Fruit fly (Drosophila melanogaster) whole organism, embryonic: ENCODE measurements around the gene RpS15Aa.

Experiments
- CG10147 ChIP-seq: fragments of 200-800 bp; sonication (Bioruptor generic); optimal IDR thresholded peaks from 2 replicates; lab custom pipeline; 2019; ENCODE audit warnings: missing biosample characterization, mild to moderate bottlenecking, missing genetic modification characterization, moderate library complexity
- CG10209 ChIP-seq: fragments of 200-800 bp; sonication (Bioruptor generic); optimal IDR thresholded peaks from 3 replicates; lab custom pipeline; 2017; ENCODE audit warnings: missing biosample characterization, mild to moderate bottlenecking, missing genetic modification characterization, missing genetic modification reagents
- CG11247 ChIP-seq: fragments of 200-800 bp; sonication (Bioruptor generic); IDR thresholded peaks from 2 replicates; pipeline ENCODE4 v1.3.6; 2022; ENCODE audit warnings: missing biosample characterization, missing genetic modification characterization
- CG12155 ChIP-seq: fragments of 200-800 bp; sonication (Bioruptor generic); optimal IDR thresholded peaks from 3 replicates; lab custom pipeline; 2016; ENCODE audit warnings: missing biosample characterization, missing genetic modification characterization
- CG12391 ChIP-seq: fragments of 200-800 bp; sonication (Bioruptor generic); optimal IDR thresholded peaks from 3 replicates; lab custom pipeline; 2018; ENCODE audit warnings: missing biosample characterization, mild to moderate bottlenecking, missing genetic modification characterization, moderate library complexity
- CG13287 ChIP-seq: fragments of 200-800 bp; sonication (Bioruptor generic); IDR thresholded peaks from 2 replicates; pipeline ENCODE4 v1.3.6; 2022; ENCODE audit warnings: missing biosample characterization, missing genetic modification characterization; ENCODE audit not compliant: partially characterized antibody
- CG16779 ChIP-seq: fragments of 200-800 bp; sonication (Bioruptor generic); IDR thresholded peaks from 2 replicates; pipeline ENCODE4 v1.3.6; 2022; ENCODE audit warnings: missing biosample characterization, missing genetic modification characterization
- CG33213 ChIP-seq: fragments of 200-800 bp; sonication (Bioruptor generic); optimal IDR thresholded peaks from 3 replicates; lab custom pipeline; 2016; ENCODE audit warnings: missing biosample characterization, missing genetic modification characterization
- CG6813 ChIP-seq: fragments of 200-800 bp; sonication (Bioruptor generic); optimal IDR thresholded peaks from 2 replicates; lab custom pipeline; 2017; ENCODE audit warnings: missing biosample characterization, missing genetic modification characterization, mild to moderate bottlenecking, moderate library complexity, missing genetic modification reagents
- CG6854 ChIP-seq: fragments of 200-800 bp; sonication (Bioruptor generic); optimal IDR thresholded peaks from 3 replicates; lab custom pipeline; 2017; ENCODE audit warnings: missing biosample characterization, mild to moderate bottlenecking, missing genetic modification characterization
- CG7928 ChIP-seq: fragments of 200-800 bp; sonication (Bioruptor generic); optimal IDR thresholded peaks from 2 replicates; lab custom pipeline; 2017; ENCODE audit warnings: missing biosample characterization, mild to moderate bottlenecking, missing genetic modification characterization
- CG8290 ChIP-seq, 3 experiments: fragments of 200-800 bp; sonication (Bioruptor generic); optimal IDR thresholded peaks; 2 replicates each; lab custom pipeline; 2016 to 2019; ENCODE audit warnings: missing biosample characterization in 3 of 3, missing genetic modification characterization in 3 of 3, mild to moderate bottlenecking in 2 of 3, moderate library complexity in 1 of 3
- CG9817 ChIP-seq: fragments of 200-800 bp; sonication (Bioruptor generic); optimal IDR thresholded peaks from 2 replicates; lab custom pipeline; 2018; ENCODE audit warnings: missing biosample characterization, mild to moderate bottlenecking, missing genetic modification characterization, moderate library complexity
- Chrac-16 ChIP-seq: fragments of 200-800 bp; sonication (Bioruptor generic); optimal IDR thresholded peaks from 3 replicates; lab custom pipeline; 2016; ENCODE audit warnings: missing biosample characterization, missing genetic modification characterization
- Dad ChIP-seq: fragments of 200-800 bp; sonication (Bioruptor generic); optimal IDR thresholded peaks from 3 replicates; lab custom pipeline; 2016; ENCODE audit warnings: missing biosample characterization, missing genetic modification characterization
- Dbx ChIP-seq: fragments of 200-800 bp; sonication (Bioruptor generic); IDR thresholded peaks from 3 replicates; pipeline ENCODE4 v1.3.6; 2022; ENCODE audit warnings: missing biosample characterization, missing genetic modification characterization
- Dek ChIP-seq: fragments of 200-800 bp; sonication (Bioruptor generic); optimal IDR thresholded peaks from 3 replicates; lab custom pipeline; 2019; ENCODE audit warnings: missing biosample characterization, mild to moderate bottlenecking, missing genetic modification characterization, moderate library complexity
- Drgx ChIP-seq: fragments of 200-800 bp; sonication (Bioruptor generic); IDR thresholded peaks from 2 replicates; pipeline ENCODE4 v1.3.6; 2022; ENCODE audit warnings: missing biosample characterization, missing genetic modification characterization
- E2f2 ChIP-seq: fragments of 200-800 bp; sonication (Bioruptor generic); IDR thresholded peaks from 2 replicates; pipeline ENCODE4 v1.3.6; 2022; ENCODE audit warnings: missing biosample characterization, missing genetic modification characterization
- Elba2 ChIP-seq: fragments of 200-800 bp; sonication (Bioruptor generic); optimal IDR thresholded peaks from 3 replicates; lab custom pipeline; 2016; ENCODE audit warnings: missing biosample characterization, missing genetic modification characterization
- Ets65A ChIP-seq: fragments of 200-800 bp; sonication (Bioruptor generic); peaks from one replicate; lab custom pipeline; 2016; ENCODE audit warnings: missing biosample characterization, missing genetic modification characterization
- Ets97D ChIP-seq: fragments of 200-800 bp; sonication (Bioruptor generic); optimal IDR thresholded peaks from 3 replicates; lab custom pipeline; 2016; ENCODE audit warnings: missing biosample characterization, missing genetic modification characterization
- Lhr ChIP-seq: fragments of 200-800 bp; sonication (Bioruptor generic); optimal IDR thresholded peaks from 3 replicates; lab custom pipeline; 2017; ENCODE audit warnings: mild to moderate bottlenecking, missing biosample characterization, missing genetic modification reagents, missing genetic modification characterization
- Max ChIP-seq: fragments of 200-800 bp; sonication (Bioruptor generic); optimal IDR thresholded peaks from 2 replicates; lab custom pipeline; 2016; ENCODE audit warnings: missing biosample characterization, mild to moderate bottlenecking, missing genetic modification characterization
- Myb ChIP-seq: fragments of 200-800 bp; sonication (Bioruptor generic); optimal IDR thresholded peaks from 2 replicates; lab custom pipeline; 2016; ENCODE audit warnings: missing biosample characterization, missing genetic modification characterization
- Nf-YA ChIP-seq: fragments of 200-800 bp; sonication (Bioruptor generic); IDR thresholded peaks from 2 replicates; pipeline ENCODE4 v1.3.6; 2022; ENCODE audit warnings: missing biosample characterization, missing genetic modification characterization
- Rfx ChIP-seq: fragments of 200-800 bp; sonication (Bioruptor generic); IDR thresholded peaks from 2 replicates; pipeline ENCODE4 v1.3.6; 2022; ENCODE audit warnings: missing biosample characterization, missing genetic modification characterization
- Side ChIP-seq: fragments of 200-800 bp; sonication (Bioruptor generic); optimal IDR thresholded peaks from 2 replicates; lab custom pipeline; 2016; ENCODE audit warnings: missing biosample characterization, missing genetic modification characterization
- Sry-δ ChIP-seq: fragments of 200-800 bp; sonication (Bioruptor generic); optimal IDR thresholded peaks from 2 replicates; lab custom pipeline; 2016; ENCODE audit warnings: missing biosample characterization, missing genetic modification characterization
- Xrp1 ChIP-seq: fragments of 200-800 bp; sonication (Bioruptor generic); IDR thresholded peaks from 2 replicates; pipeline ENCODE4 v1.3.6; 2022; ENCODE audit warnings: missing biosample characterization, missing genetic modification characterization
- YL-1 ChIP-seq: fragments of 200-800 bp; sonication (Bioruptor generic); optimal IDR thresholded peaks from 3 replicates; lab custom pipeline; 2017; ENCODE audit warnings: missing biosample characterization, mild to moderate bottlenecking, missing genetic modification characterization
- ab ChIP-seq: fragments of 200-800 bp; sonication (Bioruptor generic); optimal IDR thresholded peaks from 2 replicates; lab custom pipeline; 2016; ENCODE audit warnings: missing biosample characterization, missing genetic modification characterization
- ac ChIP-seq: fragments of 200-800 bp; sonication (Bioruptor generic); optimal IDR thresholded peaks from 3 replicates; lab custom pipeline; 2017; ENCODE audit warnings: missing biosample characterization, mild to moderate bottlenecking, missing genetic modification characterization
- caup ChIP-seq: fragments of 200-800 bp; sonication (Bioruptor generic); optimal IDR thresholded peaks from 3 replicates; lab custom pipeline; 2017; ENCODE audit warnings: missing biosample characterization, mild to moderate bottlenecking, missing genetic modification characterization, moderate library complexity; ENCODE audit not compliant: severe bottlenecking
- dpn ChIP-seq, 2 experiments: fragments of 200-800 bp; sonication (Bioruptor generic); optimal IDR thresholded peaks; 3 replicates each; lab custom pipeline; 2016; ENCODE audit warnings: missing biosample characterization in 2 of 2, missing genetic modification characterization in 2 of 2
- ftz-f1 ChIP-seq: fragments of 200-800 bp; sonication (Bioruptor generic); optimal IDR thresholded peaks from 2 replicates; lab custom pipeline; 2016; ENCODE audit warnings: missing biosample characterization, missing genetic modification characterization
- gfzf ChIP-seq: fragments of 200-800 bp; sonication (Bioruptor generic); optimal IDR thresholded peaks from 2 replicates; lab custom pipeline; 2016; ENCODE audit warnings: missing biosample characterization, mild to moderate bottlenecking, missing genetic modification characterization, moderate library complexity
- gro ChIP-seq: fragments of 200-800 bp; sonication (Bioruptor generic); optimal IDR thresholded peaks from 2 replicates; lab custom pipeline; 2016; ENCODE audit warnings: missing biosample characterization, missing genetic modification characterization
- hkb ChIP-seq, 2 experiments: fragments of 200-800 bp in 1 of 2; fragments of >200 bp in 1 of 2; sonication (Bioruptor generic) in 1 of 2; IDR thresholded peaks in 1 of 2; optimal IDR thresholded peaks in 1 of 2; 2 replicates each; pipeline versions ENCODE4 v1.3.6 to Lab custom; 2017 to 2022; ENCODE audit warnings: missing biosample characterization in 1 of 2, missing genetic modification characterization in 1 of 2
- lbe ChIP-seq: fragments of 200-800 bp; sonication (Bioruptor generic); optimal IDR thresholded peaks from 2 replicates; lab custom pipeline; 2016; ENCODE audit warnings: missing biosample characterization, mild to moderate bottlenecking, missing genetic modification characterization
- luna ChIP-seq: fragments of 200-800 bp; sonication (Bioruptor generic); optimal IDR thresholded peaks from 2 replicates; lab custom pipeline; 2016; ENCODE audit warnings: missing biosample characterization, missing genetic modification characterization
- nmo ChIP-seq: fragments of 200-800 bp; sonication (Bioruptor generic); optimal IDR thresholded peaks from 2 replicates; lab custom pipeline; 2018; ENCODE audit warnings: missing biosample characterization, mild to moderate bottlenecking, missing genetic modification characterization, moderate library complexity
- onecut ChIP-seq: fragments of 200-800 bp; sonication (Bioruptor generic); IDR thresholded peaks from 2 replicates; pipeline ENCODE4 v1.3.6; 2022; ENCODE audit warnings: missing biosample characterization, missing genetic modification characterization
- pb ChIP-seq: fragments of 200-800 bp; sonication (Bioruptor generic); optimal IDR thresholded peaks from 3 replicates; lab custom pipeline; 2016; ENCODE audit warnings: missing biosample characterization, missing genetic modification characterization
- sisA ChIP-seq: fragments of 200-800 bp; sonication (Bioruptor generic); IDR thresholded peaks from 2 replicates; pipeline ENCODE4 v1.3.6; 2022; ENCODE audit warnings: missing biosample characterization, missing genetic modification characterization
- slbo ChIP-seq: fragments of 200-800 bp; sonication (Bioruptor generic); IDR thresholded peaks from 2 replicates; pipeline ENCODE4 v1.3.6; 2022; ENCODE audit warnings: missing biosample characterization, missing genetic modification characterization
- tap ChIP-seq: fragments of 200-800 bp; optimal IDR thresholded peaks from 3 replicates; lab custom pipeline; 2019; ENCODE audit warnings: missing biosample characterization, mild to moderate bottlenecking, missing genetic modification characterization, moderate library complexity
- vfl ChIP-seq: fragments of 200-800 bp; sonication (Bioruptor generic); optimal IDR thresholded peaks from 2 replicates; lab custom pipeline; 2016; ENCODE audit warnings: missing biosample characterization, missing genetic modification characterization
- zfh2 ChIP-seq: fragments of 200-800 bp; sonication (Bioruptor generic); optimal IDR thresholded peaks from 2 replicates; lab custom pipeline; 2016; ENCODE audit warnings: missing biosample characterization, missing genetic modification characterization

Gene RpS15Aa

DNA sequence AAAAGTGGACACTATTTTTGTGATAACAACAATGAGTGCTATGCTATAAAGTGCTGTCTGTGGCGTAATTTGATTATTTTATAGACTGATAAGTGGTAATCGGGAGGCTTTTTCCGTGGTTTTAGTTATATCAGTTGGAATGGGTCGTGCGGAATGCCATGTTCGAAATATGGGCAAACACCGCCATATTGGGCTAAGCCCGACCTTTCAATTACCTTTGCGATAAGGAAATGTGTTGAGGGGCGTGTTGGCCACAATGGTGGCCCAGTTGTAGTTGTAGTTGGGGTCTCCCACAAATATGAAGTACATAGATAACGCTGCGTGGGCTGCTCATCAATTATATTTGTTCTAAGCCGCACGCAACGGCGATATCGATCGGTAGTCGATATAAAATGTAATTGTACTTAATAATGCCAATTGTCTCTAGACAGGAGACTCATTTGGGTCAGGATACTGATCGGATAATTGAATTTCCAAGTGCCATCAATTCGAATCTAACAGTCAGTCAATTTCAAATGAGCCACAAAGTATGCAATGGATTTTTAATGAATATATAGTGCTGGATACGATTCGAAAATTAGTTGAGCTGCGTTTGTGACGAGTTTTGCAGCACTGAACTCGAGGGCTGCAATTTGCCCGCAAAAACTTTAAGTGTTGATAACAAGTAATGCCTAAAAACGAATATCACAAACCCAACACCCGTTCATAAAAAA lies 2.9 kb downstream of the RpS15Aa start (continued):
- TF ChIP-seq Dad (GFP tag; lab: Kevin White, UChicago) (peak; percentile 37), Dbx (GFP tag; lab: Robert Waterston, UW) (0 out of 3 replicates have a peak, but pooled peaks have one; percentile 45), zfh2 (GFP tag; lab: Kevin White, UChicago) (peak; percentile 46), Side (GFP tag; lab: Kevin White, UChicago) (peak; percentile 44), CG10147 (GFP tag; lab: Kevin White, UChicago) (no peak), Chrac-16 (GFP tag; lab: Kevin White, UChicago) (peak; percentile 21), CG8290 (GFP tag; optimal IDR thresholded peaks at IDR 0.05; lab: Kevin White, UChicago) (peak; percentile 56), CG8290 (tag; optimal IDR thresholded peaks at IDR 0.05; lab: Kevin White, UChicago) (peak; percentile 61 to 77), CG7928 (GFP tag; lab: Kevin White, UChicago) (peak; percentile 92), Drgx (GFP tag; lab: Robert Waterston, UW) (peak; percentile 14; the same call in 1 of the 2 replicates), Sry-δ (peak; percentile 33), CG12155 (GFP tag; lab: Kevin White, UChicago) (peak; percentile 39), gro (peak; percentile 58), Ets97D (peak; percentile 72), vfl (peak; percentile 35), E2f2 (peak; percentile 95), CG13287 (GFP tag; lab: Robert Waterston, UW) (peak; percentile 38; the same call in 1 of the 2 replicates), CG12391 (tag; lab: Kevin White, UChicago) (peak; percentile 17), dpn (GFP tag; optimal IDR thresholded peaks at IDR 0.05; lab: Kevin White, UChicago) (peak; percentile 52 to 62), CG6813 (GFP tag; lab: Kevin White, UChicago) (peak; percentile 10), CG10209 (GFP tag; lab: Kevin White, UChicago) (peak; percentile 21), Rfx (GFP tag; lab: Robert Waterston, UW) (peak; percentile 75), ftz-f1 (GFP tag; lab: Kevin White, UChicago) (peak; percentile 0), caup (peak; percentile 53), Lhr (peak; percentile 66), gfzf (GFP tag; lab: Kevin White, UChicago) (peak; percentile 25), Xrp1 (GFP tag; lab: Robert Waterston, UW) (peak; percentile 38; the same call in 1 of the 2 replicates), ac (GFP tag; lab: Kevin White, UChicago) (no peak), hkb (optimal IDR thresholded peaks at IDR 0.05; lab: Kevin White, UChicago) (no peak), hkb (GFP tag; IDR thresholded peaks at IDR 0.05; lab: Robert Waterston, UW) (no peak), onecut (GFP tag; lab: Robert Waterston, UW) (no peak), Myb (GFP tag; lab: Kevin White, UChicago) (peak; percentile 96), sisA (GFP tag; lab: Robert Waterston, UW) (no peak), CG11247 (GFP tag; lab: Robert Waterston, UW) (peak; percentile 52; the same call in 1 of the 2 replicates), slbo (GFP tag; lab: Robert Waterston, UW) (peak; percentile 66; the same call in 1 of the 2 replicates), luna (GFP tag; lab: Kevin White, UChicago) (peak; percentile 54), CG16779 (GFP tag; lab: Robert Waterston, UW) (no peak), tap (tag; lab: Kevin White, UChicago) (no peak), Max (GFP tag; lab: Kevin White, UChicago) (peak; percentile 29), Elba2 (GFP tag; lab: Kevin White, UChicago) (no peak), Ets65A (GFP tag; lab: Kevin White, UChicago) (peak; percentile 17), YL-1 (no peak), ab (no peak), CG9817 (tag; lab: Kevin White, UChicago) (peak; percentile 7), CG33213 (GFP tag; lab: Kevin White, UChicago) (peak; percentile 57), CG6854 (GFP tag; lab: Kevin White, UChicago) (no peak), nmo (GFP tag; lab: Kevin White, UChicago) (peak; percentile 2), Dek (tag; lab: Kevin White, UChicago) (peak; percentile 17), lbe (GFP tag; lab: Kevin White, UChicago) (peak; percentile 53), pb (GFP tag; lab: Kevin White, UChicago) (peak; percentile 3), Nf-YA (GFP tag; lab: Robert Waterston, UW) (no peak)
